Worm (Caenorhabditis elegans): ENCODE data around the gene zip-5.

DNA sequence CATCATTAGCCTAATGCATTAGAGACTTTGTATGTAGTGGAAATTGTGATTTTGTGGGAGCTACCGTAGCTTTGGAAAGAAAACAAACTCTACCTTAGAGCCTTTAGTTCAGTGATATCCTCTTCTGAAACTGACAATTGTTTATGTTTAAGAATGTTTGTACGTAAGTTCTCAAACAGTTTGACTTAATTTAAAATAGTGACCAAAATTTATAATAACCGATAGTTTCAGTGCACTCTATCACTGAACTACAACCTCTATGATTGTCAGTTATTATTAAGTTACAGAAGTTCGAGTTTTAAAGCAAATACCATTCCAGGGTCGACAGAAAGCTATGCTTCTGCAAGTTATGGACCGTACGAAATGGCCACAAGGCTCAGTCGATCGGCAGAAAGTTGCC, 44.3 kb downstream of the zip-5 start, which contains the start of gene C50B6.1:
- TF ChIP-seq sea-2 (GFP tag; optimal IDR thresholded peaks at IDR 0.05) (no peak), eor-1 (tag; optimal IDR thresholded peaks at IDR 0.05) (no peak), unc-39 (tag; optimal IDR thresholded peaks at IDR 0.05) (no peak)
